Worm (Caenorhabditis elegans) whole organism, mixed stage, embryonic: ENCODE data around the gene M110.10.

ENCODE experiments used
- M03D4.4 ChIP-seq: sonication (generic microtip); optimal IDR thresholded peaks from 2 replicates; lab custom pipeline; 2017; ENCODE audit warnings: mild to moderate bottlenecking, missing genetic modification characterization, missing compliant biosample characterization
- blmp-1 ChIP-seq: fragments of 150-350 bp; optimal IDR thresholded peaks from 2 replicates; lab custom pipeline; 2014; ENCODE audit warnings: missing biosample characterization, missing genetic modification characterization
- ceh-39 ChIP-seq: fragments of 150-350 bp; optimal IDR thresholded peaks from 2 replicates; lab custom pipeline; 2014; ENCODE audit warnings: missing biosample characterization, missing genetic modification characterization
- ceh-43 ChIP-seq: fragments of 200-800 bp; sonication (Bioruptor generic); optimal IDR thresholded peaks from 2 replicates; lab custom pipeline; 2018; ENCODE audit warnings: mild to moderate bottlenecking, missing genetic modification characterization, moderate library complexity, missing compliant biosample characterization
- ceh-83 ChIP-seq: fragments of 200-800 bp; sonication (Bioruptor generic); optimal IDR thresholded peaks from 2 replicates; lab custom pipeline; 2018; ENCODE audit warnings: mild to moderate bottlenecking, missing genetic modification characterization, missing compliant biosample characterization
- ces-1 ChIP-seq: fragments of 150-350 bp; optimal IDR thresholded peaks from 2 replicates; lab custom pipeline; 2014; ENCODE audit warnings: missing biosample characterization, missing genetic modification reagents, missing genetic modification characterization
- drap-1 ChIP-seq: fragments of 200-800 bp; sonication (Bioruptor generic); optimal IDR thresholded peaks from 3 replicates; lab custom pipeline; 2018; ENCODE audit warnings: mild to moderate bottlenecking, missing genetic modification characterization, missing compliant biosample characterization
- elt-1 ChIP-seq: sonication (generic microtip); optimal IDR thresholded peaks from 2 replicates; lab custom pipeline; 2017; ENCODE audit warnings: missing genetic modification characterization, mild to moderate bottlenecking, missing compliant biosample characterization, antibody characterized with exemption, moderate library complexity, borderline replicate concordance; ENCODE audit not compliant: insufficient read depth
- elt-3 ChIP-seq: fragments of 150-350 bp; optimal IDR thresholded peaks from 2 replicates; lab custom pipeline; 2014; ENCODE audit warnings: missing biosample characterization, missing genetic modification characterization
- flh-1 ChIP-seq: fragments of 200-800 bp; sonication (Bioruptor generic); optimal IDR thresholded peaks from 2 replicates; lab custom pipeline; 2018; ENCODE audit warnings: mild to moderate bottlenecking, missing genetic modification characterization, moderate library complexity, missing compliant biosample characterization
- hlh-1 ChIP-seq: fragments of 150-350 bp; optimal IDR thresholded peaks from 2 replicates; lab custom pipeline; 2014; ENCODE audit warnings: missing biosample characterization, missing genetic modification reagents, missing genetic modification characterization
- lin-32 ChIP-seq: fragments of 200-800 bp; sonication (Bioruptor generic); optimal IDR thresholded peaks from 2 replicates; lab custom pipeline; 2018; ENCODE audit warnings: mild to moderate bottlenecking, missing genetic modification characterization, missing compliant biosample characterization
- lsy-2 ChIP-seq: fragments of 150-350 bp; optimal IDR thresholded peaks from 2 replicates; lab custom pipeline; 2014; ENCODE audit warnings: missing biosample characterization, missing genetic modification characterization
- mep-1 ChIP-seq: fragments of 150-350 bp; optimal IDR thresholded peaks from 2 replicates; lab custom pipeline; 2017; ENCODE audit warnings: missing biosample characterization, missing genetic modification reagents, missing genetic modification characterization, inconsistent platforms
- mls-2 ChIP-seq: sonication (generic microtip); optimal IDR thresholded peaks from 2 replicates; lab custom pipeline; 2016; ENCODE audit warnings: mild to moderate bottlenecking, missing genetic modification characterization, moderate library complexity, missing compliant biosample characterization
- nhr-2 ChIP-seq: fragments of 150-350 bp; optimal IDR thresholded peaks from 2 replicates; lab custom pipeline; 2014; ENCODE audit warnings: missing biosample characterization, missing genetic modification characterization
- nhr-237 ChIP-seq: fragments of 150-350 bp; optimal IDR thresholded peaks from 2 replicates; lab custom pipeline; 2014; ENCODE audit warnings: missing biosample characterization, missing genetic modification characterization
- nhr-28 ChIP-seq: fragments of 150-350 bp; optimal IDR thresholded peaks from 2 replicates; lab custom pipeline; 2014; ENCODE audit warnings: missing biosample characterization, missing genetic modification characterization
- nhr-76 ChIP-seq: sonication (generic microtip); optimal IDR thresholded peaks from 2 replicates; lab custom pipeline; 2017; ENCODE audit warnings: missing biosample characterization, missing genetic modification characterization
- pha-4 ChIP-seq: fragments of 150-350 bp; optimal IDR thresholded peaks from 2 replicates; lab custom pipeline; 2018; ENCODE audit warnings: missing biosample characterization, missing genetic modification reagents, missing genetic modification characterization
- sem-2 ChIP-seq: fragments of 200-800 bp; sonication (Bioruptor generic); optimal IDR thresholded peaks from 2 replicates; lab custom pipeline; 2018; ENCODE audit warnings: mild to moderate bottlenecking, missing genetic modification characterization, missing compliant biosample characterization
- snpc-4 ChIP-seq: fragments of 150-350 bp; optimal IDR thresholded peaks from 2 replicates; lab custom pipeline; 2014; ENCODE audit warnings: missing biosample characterization, missing genetic modification characterization
- sptf-1 ChIP-seq: sonication (generic microtip); optimal IDR thresholded peaks from 2 replicates; lab custom pipeline; 2017; ENCODE audit warnings: mild to moderate bottlenecking, missing genetic modification characterization, moderate library complexity, missing compliant biosample characterization
- tbx-8 ChIP-seq: fragments of 200-800 bp; sonication (Bioruptor generic); optimal IDR thresholded peaks from 2 replicates; lab custom pipeline; 2018; ENCODE audit warnings: mild to moderate bottlenecking, missing genetic modification characterization, moderate library complexity, missing compliant biosample characterization
- unc-120 ChIP-seq: sonication (generic microtip); optimal IDR thresholded peaks from 2 replicates; lab custom pipeline; 2017; ENCODE audit warnings: missing genetic modification characterization, missing compliant biosample characterization; ENCODE audit not compliant: poor library complexity, severe bottlenecking
- unc-39 ChIP-seq: fragments of 150-350 bp; optimal IDR thresholded peaks from 2 replicates; lab custom pipeline; 2014; ENCODE audit warnings: missing biosample characterization, missing genetic modification characterization
- unc-62 ChIP-seq: fragments of 150-350 bp; optimal IDR thresholded peaks from 2 replicates; lab custom pipeline; 2014; ENCODE audit warnings: missing biosample characterization, missing genetic modification reagents, missing genetic modification characterization

Gene M110.10

DNA sequence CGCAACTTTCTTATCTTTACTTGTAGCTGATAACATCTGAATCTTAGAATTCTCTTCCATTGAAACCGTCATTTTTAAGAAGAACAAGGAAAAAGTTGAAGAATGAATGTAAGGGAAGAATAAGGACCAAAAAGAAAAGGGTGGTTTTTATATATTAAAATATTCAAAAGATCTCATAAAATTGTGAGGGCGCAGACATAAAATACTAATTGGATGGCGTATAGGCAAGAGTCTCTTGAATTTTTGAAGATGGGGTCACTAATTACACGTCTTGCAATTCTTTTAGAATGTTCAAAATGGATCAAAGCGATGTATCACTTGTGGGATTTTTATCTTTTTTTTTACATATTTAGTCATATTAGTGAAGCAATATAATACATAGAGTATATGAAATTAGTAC is 1.6 kb downstream of the M110.10 start, which contains the start of gene twk-3:
Gene twk-3, minus strand, starts transcription at position 101 of the 400 bp plus-strand sequence.
- TF ChIP-seq lsy-2: no peak
- no peak for TF ChIP-seq unc-39

- TF ChIP-seq unc-39 (no peak), nhr-237 (tag; lab: Kevin White, UChicago) (no peak), flh-1 (GFP tag; lab: Kevin White, UChicago) (no peak), unc-62 (GFP tag; lab: Kevin White, UChicago) (no peak), unc-120 (tag; lab: Kevin White, UChicago) (no peak), nhr-76 (tag; lab: Kevin White, UChicago) (no peak), hlh-1 (no peak), blmp-1 (tag; lab: Kevin White, UChicago) (no peak), nhr-2 (no peak), elt-1 (tag; lab: Kevin White, UChicago) (no peak), drap-1 (GFP tag; lab: Kevin White, UChicago) (no peak), sem-2 (GFP tag; lab: Kevin White, UChicago) (no peak), nhr-28 (tag; lab: Kevin White, UChicago) (no peak), tbx-8 (GFP tag; lab: Kevin White, UChicago) (no peak), ceh-43 (GFP tag; lab: Kevin White, UChicago) (no peak), sptf-1 (tag; lab: Kevin White, UChicago) (no peak), elt-3 (tag; lab: Kevin White, UChicago) (no peak), mls-2 (tag; lab: Kevin White, UChicago) (no peak), ces-1 (GFP tag; lab: Kevin White, UChicago) (no peak)
Observed at ce11 chrII:8209476-8209875, 4.8 kb downstream of the M110.10 start, which contains the start of gene M110.8. Gene M110.8 (minus strand): TSS chrII:8209576.

- TF ChIP-seq sem-2 (GFP tag; lab: Kevin White, UChicago) (no peak), mls-2 (tag; lab: Kevin White, UChicago) (no peak), nhr-76 (tag; lab: Kevin White, UChicago) (no peak), ceh-83 (GFP tag; lab: Kevin White, UChicago) (no peak), unc-120 (tag; lab: Kevin White, UChicago) (no peak), lin-32 (no peak), nhr-28 (tag; lab: Kevin White, UChicago) (no peak)
- TF ChIP-seq, all 35 proteins: peak for 0
Observed at ce11 chrII:8205612-8206011, 8.7 kb downstream of the M110.10 start.

DNA sequence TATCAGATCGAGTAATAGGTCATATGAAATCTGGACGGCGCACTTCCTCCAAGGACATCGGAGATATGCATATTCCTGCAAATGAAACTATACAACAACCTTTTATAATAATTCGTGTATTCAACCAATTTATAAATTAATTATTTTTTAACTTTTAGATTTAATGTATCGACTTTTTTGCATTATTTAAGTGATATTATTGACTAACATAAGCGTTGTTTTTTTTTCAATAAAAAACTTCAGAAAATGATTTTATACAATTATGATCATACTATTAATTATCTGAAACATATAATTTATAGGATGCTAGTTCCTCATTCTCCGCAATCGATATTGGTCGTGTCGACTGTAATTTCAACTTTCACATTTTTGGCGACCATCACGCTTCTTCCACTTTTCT is 10.2 kb downstream of the M110.10 start, which contains the start of gene col-76:
Gene col-76, plus strand, starts transcription at position 301 of the 400 bp plus-strand sequence.
- TF ChIP-seq unc-39 (no peak), elt-1 (tag; lab: Kevin White, UChicago) (peak; percentile 8)

ce11 chrII:8199803-8200202 is 14.5 kb downstream of the M110.10 start:
- no peak for TF ChIP-seq ces-1 (GFP tag; lab: Kevin White, UChicago)
- TF ChIP-seq blmp-1 (tag; lab: Kevin White, UChicago): peak; percentile 74
- peak; percentile 43 for TF ChIP-seq unc-62 (GFP tag; lab: Kevin White, UChicago)
- TF ChIP-seq lsy-2: no peak

ce11 chrII:8198503-8198902 is 15.8 kb downstream of the M110.10 start, which contains the start of gene qua-1:
Gene qua-1 (plus strand): TSS chrII:8198803.
- TF ChIP-seq nhr-28 (tag; lab: Kevin White, UChicago) (no peak), ceh-39 (no peak), elt-3 (tag; lab: Kevin White, UChicago) (no peak), unc-39 (no peak), nhr-76 (tag; lab: Kevin White, UChicago) (no peak), lin-32 (no peak), flh-1 (GFP tag; lab: Kevin White, UChicago) (no peak), ces-1 (GFP tag; lab: Kevin White, UChicago) (no peak), pha-4 (tag; lab: Kevin White, UChicago) (no peak), snpc-4 (tag; lab: Kevin White, UChicago) (no peak), elt-1 (tag; lab: Kevin White, UChicago) (no peak), ceh-43 (GFP tag; lab: Kevin White, UChicago) (no peak), nhr-237 (tag; lab: Kevin White, UChicago) (no peak), M03D4.4 (no peak), sem-2 (GFP tag; lab: Kevin White, UChicago) (no peak), tbx-8 (GFP tag; lab: Kevin White, UChicago) (no peak), mep-1 (tag; lab: Kevin White, UChicago) (no peak), unc-120 (tag; lab: Kevin White, UChicago) (no peak)
